Worm (Caenorhabditis elegans) whole organism, L4 larva: ENCODE results near the gene sre-40.
A peak's percentile ranks its signal among the peaks of the same experiment; 100 is the strongest.
"Not testable (repeated sequence)": the region's sequence is repeated elsewhere in the genome, so short reads cannot be mapped to it uniquely, and the experiment has no call there.

Source experiments
- F44E2.7 ChIP-seq: fragments of 200-800 bp; sonication (Bioruptor generic); IDR thresholded peaks from 2 replicates; pipeline ENCODE4 v2.1.2; 2022; ENCODE audit warnings: missing genetic modification characterization, missing compliant biosample characterization
- dve-1 ChIP-seq: sonication (generic microtip); optimal IDR thresholded peaks from 2 replicates; lab custom pipeline; 2017; ENCODE audit warnings: antibody characterized with exemption, mild to moderate bottlenecking, missing genetic modification characterization, missing compliant biosample characterization; ENCODE audit not compliant: insufficient read depth
- fos-1 ChIP-seq: fragments of 150-350 bp; optimal IDR thresholded peaks from 2 replicates; lab custom pipeline; 2014; ENCODE audit warnings: missing biosample characterization, missing genetic modification characterization
- hlh-30 ChIP-seq: sonication (generic microtip); optimal IDR thresholded peaks from 2 replicates; lab custom pipeline; 2017; ENCODE audit warnings: antibody characterized with exemption, mild to moderate bottlenecking, missing genetic modification characterization, missing compliant biosample characterization; ENCODE audit not compliant: insufficient read depth
- lin-39 ChIP-seq: fragments of 150-350 bp; optimal IDR thresholded peaks from 2 replicates; lab custom pipeline; 2014; ENCODE audit warnings: missing biosample characterization, missing genetic modification reagents, missing genetic modification characterization
- nhr-28 ChIP-seq: fragments of 150-350 bp; optimal IDR thresholded peaks from 2 replicates; lab custom pipeline; 2014; ENCODE audit warnings: missing biosample characterization, missing genetic modification characterization

DNA sequence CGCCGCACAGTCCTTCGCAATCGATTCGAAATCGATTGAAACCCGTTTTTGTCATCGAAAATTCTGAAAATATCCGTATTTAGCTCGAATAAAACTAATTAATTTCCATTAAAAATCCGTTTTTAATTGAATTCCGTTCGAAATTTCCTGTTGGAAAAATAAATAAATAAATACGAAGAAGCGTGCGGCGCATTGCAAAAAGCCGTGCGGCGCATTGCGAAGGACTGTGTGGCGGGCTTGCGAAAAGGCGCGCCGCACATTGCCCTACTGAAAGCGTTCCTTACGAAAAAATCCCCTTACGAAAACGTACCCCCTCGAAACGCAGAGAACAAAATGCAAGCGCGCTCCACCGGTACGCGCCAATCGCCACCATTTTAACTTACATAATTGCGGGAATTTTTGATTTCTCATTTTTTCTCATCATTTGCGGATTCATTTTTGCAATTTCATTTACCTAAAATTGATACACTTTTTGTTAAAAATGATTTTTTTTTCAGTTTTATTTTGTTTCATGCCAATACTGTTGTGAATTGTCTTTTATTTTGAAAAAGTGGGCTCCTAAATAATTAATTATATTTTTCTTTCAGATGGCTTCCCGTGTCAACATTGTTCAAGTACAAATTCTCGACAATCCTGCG lies 18.0 kb upstream of the sre-40 start, which contains the start of gene unc-85:
- peak; percentile 56 for TF ChIP-seq dve-1 (tag; lab: Kevin White, UChicago)
- not testable (repeated sequence) for TF ChIP-seq fos-1 (tag; lab: Kevin White, UChicago); lin-39 (tag; lab: Kevin White, UChicago); F44E2.7
- peak; percentile 15 for TF ChIP-seq nhr-28 (tag; lab: Kevin White, UChicago)
- peak; percentile 44 for TF ChIP-seq hlh-30 (tag; lab: Kevin White, UChicago)
